Worm (Caenorhabditis elegans) whole organism, mixed stage, embryonic: ENCODE measurements around the gene egas-3.

Experiments
- blmp-1 ChIP-seq: fragments of 150-350 bp; optimal IDR thresholded peaks from 2 replicates; lab custom pipeline; 2014; ENCODE audit warnings: missing biosample characterization, missing genetic modification characterization
- ceh-83 ChIP-seq: fragments of 200-800 bp; sonication (Bioruptor generic); optimal IDR thresholded peaks from 2 replicates; lab custom pipeline; 2018; ENCODE audit warnings: mild to moderate bottlenecking, missing genetic modification characterization, missing compliant biosample characterization
- elt-3 ChIP-seq: fragments of 150-350 bp; optimal IDR thresholded peaks from 2 replicates; lab custom pipeline; 2014; ENCODE audit warnings: missing biosample characterization, missing genetic modification characterization
- hlh-1 ChIP-seq: fragments of 150-350 bp; optimal IDR thresholded peaks from 2 replicates; lab custom pipeline; 2014; ENCODE audit warnings: missing biosample characterization, missing genetic modification reagents, missing genetic modification characterization
- mab-5 ChIP-seq: fragments of 150-350 bp; optimal IDR thresholded peaks from 2 replicates; lab custom pipeline; 2014; ENCODE audit warnings: missing biosample characterization, missing genetic modification characterization
- nhr-12 ChIP-seq: fragments of 150-350 bp; optimal IDR thresholded peaks from 2 replicates; lab custom pipeline; 2014; ENCODE audit warnings: missing biosample characterization, missing genetic modification characterization
- nhr-237 ChIP-seq: fragments of 150-350 bp; optimal IDR thresholded peaks from 2 replicates; lab custom pipeline; 2014; ENCODE audit warnings: missing biosample characterization, missing genetic modification characterization
- nhr-28 ChIP-seq: fragments of 150-350 bp; optimal IDR thresholded peaks from 2 replicates; lab custom pipeline; 2014; ENCODE audit warnings: missing biosample characterization, missing genetic modification characterization
- pha-4 ChIP-seq: fragments of 150-350 bp; optimal IDR thresholded peaks from 2 replicates; lab custom pipeline; 2018; ENCODE audit warnings: missing biosample characterization, missing genetic modification reagents, missing genetic modification characterization
- sptf-1 ChIP-seq: sonication (generic microtip); optimal IDR thresholded peaks from 2 replicates; lab custom pipeline; 2017; ENCODE audit warnings: mild to moderate bottlenecking, missing genetic modification characterization, moderate library complexity, missing compliant biosample characterization
- unc-62 ChIP-seq: fragments of 150-350 bp; optimal IDR thresholded peaks from 2 replicates; lab custom pipeline; 2014; ENCODE audit warnings: missing biosample characterization, missing genetic modification reagents, missing genetic modification characterization

- no peak for TF ChIP-seq pha-4 (tag; lab: Kevin White, UChicago)
- TF ChIP-seq mab-5 (tag; lab: Kevin White, UChicago), result no peak
- no peak for TF ChIP-seq nhr-28 (tag; lab: Kevin White, UChicago)
- TF ChIP-seq blmp-1, result no peak
- no peak for TF ChIP-seq nhr-237
- no peak for TF ChIP-seq nhr-12 (tag; lab: Kevin White, UChicago)
- no peak for TF ChIP-seq ceh-83 (GFP tag; lab: Kevin White, UChicago)
- no peak for TF ChIP-seq elt-3 (tag; lab: Kevin White, UChicago)
- TF ChIP-seq hlh-1 (tag; lab: Kevin White, UChicago), result no peak
- TF ChIP-seq sptf-1 (tag; lab: Kevin White, UChicago), result no peak
- TF ChIP-seq unc-62, result no peak
Observed at ce11 chrV:18671811-18672210, 35.7 kb upstream of the egas-3 start.
